Worm (Caenorhabditis elegans) whole organism, mixed stage, embryonic: ENCODE measurements around the gene marc-5.

Experiments
- bed-3 ChIP-seq: fragments of 200-800 bp; sonication (Bioruptor generic); optimal IDR thresholded peaks from 3 replicates; lab custom pipeline; 2018; ENCODE audit warnings: mild to moderate bottlenecking, missing genetic modification characterization, moderate library complexity, missing compliant biosample characterization
- ceh-43 ChIP-seq: fragments of 200-800 bp; sonication (Bioruptor generic); optimal IDR thresholded peaks from 2 replicates; lab custom pipeline; 2018; ENCODE audit warnings: mild to moderate bottlenecking, missing genetic modification characterization, moderate library complexity, missing compliant biosample characterization
- ces-1 ChIP-seq: fragments of 150-350 bp; optimal IDR thresholded peaks from 2 replicates; lab custom pipeline; 2014; ENCODE audit warnings: missing biosample characterization, missing genetic modification reagents, missing genetic modification characterization
- drap-1 ChIP-seq: fragments of 200-800 bp; sonication (Bioruptor generic); optimal IDR thresholded peaks from 3 replicates; lab custom pipeline; 2018; ENCODE audit warnings: mild to moderate bottlenecking, missing genetic modification characterization, missing compliant biosample characterization
- elt-3 ChIP-seq: fragments of 150-350 bp; optimal IDR thresholded peaks from 2 replicates; lab custom pipeline; 2014; ENCODE audit warnings: missing biosample characterization, missing genetic modification characterization
- hlh-1 ChIP-seq: fragments of 150-350 bp; optimal IDR thresholded peaks from 2 replicates; lab custom pipeline; 2014; ENCODE audit warnings: missing biosample characterization, missing genetic modification reagents, missing genetic modification characterization
- lin-32 ChIP-seq: fragments of 200-800 bp; sonication (Bioruptor generic); optimal IDR thresholded peaks from 2 replicates; lab custom pipeline; 2018; ENCODE audit warnings: mild to moderate bottlenecking, missing genetic modification characterization, missing compliant biosample characterization
- lsy-2 ChIP-seq: fragments of 150-350 bp; optimal IDR thresholded peaks from 2 replicates; lab custom pipeline; 2014; ENCODE audit warnings: missing biosample characterization, missing genetic modification characterization
- mep-1 ChIP-seq: fragments of 150-350 bp; optimal IDR thresholded peaks from 2 replicates; lab custom pipeline; 2017; ENCODE audit warnings: missing biosample characterization, missing genetic modification reagents, missing genetic modification characterization, inconsistent platforms
- mls-2 ChIP-seq: sonication (generic microtip); optimal IDR thresholded peaks from 2 replicates; lab custom pipeline; 2016; ENCODE audit warnings: mild to moderate bottlenecking, missing genetic modification characterization, moderate library complexity, missing compliant biosample characterization
- nhr-2 ChIP-seq: fragments of 150-350 bp; optimal IDR thresholded peaks from 2 replicates; lab custom pipeline; 2014; ENCODE audit warnings: missing biosample characterization, missing genetic modification characterization
- pha-4 ChIP-seq: fragments of 150-350 bp; optimal IDR thresholded peaks from 2 replicates; lab custom pipeline; 2018; ENCODE audit warnings: missing biosample characterization, missing genetic modification reagents, missing genetic modification characterization
- snpc-4 ChIP-seq: fragments of 150-350 bp; optimal IDR thresholded peaks from 2 replicates; lab custom pipeline; 2014; ENCODE audit warnings: missing biosample characterization, missing genetic modification characterization
- ztf-11 ChIP-seq: fragments of 150-350 bp; optimal IDR thresholded peaks from 2 replicates; lab custom pipeline; 2014; ENCODE audit warnings: missing biosample characterization, missing genetic modification characterization

DNA sequence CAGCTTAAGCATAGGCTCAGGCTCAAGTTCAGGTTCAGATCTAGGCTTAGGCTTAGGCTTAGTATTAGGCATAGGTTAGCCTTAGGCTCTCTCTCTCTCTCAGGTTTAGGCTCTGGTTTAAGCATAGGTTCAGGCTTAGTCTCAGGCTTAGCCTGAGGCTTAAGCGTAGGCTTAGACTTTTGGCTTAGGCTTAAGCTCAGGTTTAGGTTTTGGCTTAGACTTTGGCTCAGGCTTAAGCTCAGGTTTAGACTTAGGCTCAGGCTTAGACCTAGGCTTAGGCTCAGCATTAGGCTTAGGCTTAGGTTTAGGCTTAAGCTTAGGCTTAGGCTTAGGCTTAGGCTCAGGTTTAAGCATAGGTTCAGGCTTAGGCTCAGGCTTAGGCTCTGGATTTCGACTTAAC, 35.6 kb downstream of the marc-5 start:
- no peak for TF ChIP-seq snpc-4 (tag; lab: Kevin White, UChicago)
- TF ChIP-seq bed-3 (GFP tag; lab: Kevin White, UChicago): no peak
- no peak for TF ChIP-seq mep-1
- TF ChIP-seq mls-2: no peak
- TF ChIP-seq ceh-43 (GFP tag; lab: Kevin White, UChicago): no peak
- no peak for TF ChIP-seq lin-32 (GFP tag; lab: Kevin White, UChicago)
- TF ChIP-seq elt-3 (tag; lab: Kevin White, UChicago): no peak
- TF ChIP-seq drap-1 (GFP tag; lab: Kevin White, UChicago): no peak
- TF ChIP-seq hlh-1 (tag; lab: Kevin White, UChicago): no peak
- no peak for TF ChIP-seq lsy-2 (tag; lab: Kevin White, UChicago)
- TF ChIP-seq ces-1 (GFP tag; lab: Kevin White, UChicago): no peak
- no peak for TF ChIP-seq pha-4 (tag; lab: Kevin White, UChicago)
- no peak for TF ChIP-seq ztf-11
- no peak for TF ChIP-seq nhr-2 (tag; lab: Kevin White, UChicago)
